Worm (Caenorhabditis elegans) whole organism, early embryonic: ENCODE data around the gene fbxa-27.

ENCODE experiments used
- F13C5.2 ChIP-seq: sonication (generic microtip); optimal IDR thresholded peaks from 2 replicates; lab custom pipeline; 2017; ENCODE audit warnings: mild to moderate bottlenecking, missing genetic modification characterization, inconsistent platforms, missing compliant biosample characterization
- hmg-4 ChIP-seq: fragments of 200-800 bp; sonication (Bioruptor generic); optimal IDR thresholded peaks from 2 replicates; lab custom pipeline; 2018; ENCODE audit warnings: mild to moderate bottlenecking, missing genetic modification characterization, missing compliant biosample characterization

- TF ChIP-seq F13C5.2 (tag; lab: Kevin White, UChicago) (no peak), hmg-4 (GFP tag; lab: Kevin White, UChicago) (no peak)
Measured at ce11 chrIII:1349313-1349712, 6.5 kb downstream of the fbxa-27 start, which contains the start of gene fbxa-25.
